Worm (Caenorhabditis elegans) whole organism, L4 larva: Measurements from ENCODE around the gene fbxa-100.

Experiments
- F49E8.2 ChIP-seq: sonication (generic microtip); optimal IDR thresholded peaks from 2 replicates; lab custom pipeline; 2016; ENCODE audit warnings: missing compliant biosample characterization, mild to moderate bottlenecking, missing genetic modification characterization, borderline replicate concordance
- daf-12 ChIP-seq: fragments of 150-350 bp; optimal IDR thresholded peaks from 2 replicates; lab custom pipeline; 2014; ENCODE audit warnings: missing biosample characterization, missing genetic modification reagents, missing genetic modification characterization
- nhr-28 ChIP-seq: fragments of 150-350 bp; optimal IDR thresholded peaks from 2 replicates; lab custom pipeline; 2014; ENCODE audit warnings: missing biosample characterization, missing genetic modification characterization
- pqm-1 ChIP-seq: sonication (generic microtip); optimal IDR thresholded peaks from 2 replicates; lab custom pipeline; 2017; ENCODE audit warnings: missing biosample characterization, missing genetic modification characterization
- rbr-2 ChIP-seq: sonication (generic microtip); optimal IDR thresholded peaks from 2 replicates; lab custom pipeline; 2016; ENCODE audit warnings: missing genotype, missing genetic modification characterization, missing compliant biosample characterization
- set-16 ChIP-seq: fragments of 200-800 bp; sonication (Bioruptor generic); IDR thresholded peaks from 2 replicates; pipeline ENCODE4 v1.3.6; 2022; ENCODE audit warnings: missing genetic modification reagents, missing genetic modification characterization, missing compliant biosample characterization

DNA sequence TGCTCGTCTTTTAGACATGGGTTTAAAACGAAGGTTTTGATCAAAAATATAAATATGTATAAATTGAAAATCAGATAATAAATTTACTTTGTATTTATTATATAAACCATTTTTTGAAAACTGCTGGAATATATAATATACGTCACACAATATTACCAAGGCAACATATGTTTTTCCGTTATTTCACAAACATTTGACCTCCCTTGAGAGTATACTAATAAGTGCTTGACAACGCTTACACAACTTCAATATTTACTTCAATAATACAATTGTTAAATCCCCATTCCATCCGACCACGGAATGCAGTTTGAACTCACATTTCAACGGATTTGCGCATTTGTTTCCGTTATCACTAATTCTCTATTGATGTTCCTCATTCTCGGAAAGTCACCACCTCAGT is 14.4 kb downstream of the fbxa-100 start, which contains the start of gene str-198:
- TF ChIP-seq F49E8.2 (tag; lab: Kevin White, UChicago) (no peak), daf-12 (tag; lab: Kevin White, UChicago) (no peak), pqm-1 (tag; lab: Kevin White, UChicago) (no peak), rbr-2 (tag; lab: Kevin White, UChicago) (no peak), nhr-28 (tag; lab: Kevin White, UChicago) (no peak), set-16 (GFP tag; lab: Robert Waterston, UW) (no peak)
